Worm (Caenorhabditis elegans) whole organism, late embryonic: ENCODE results near the gene F59E11.2.

Source experiments
- F13H6.1 ChIP-seq: sonication (generic microtip); optimal IDR thresholded peaks from 2 replicates; lab custom pipeline; 2016; ENCODE audit warnings: missing genetic modification characterization, missing compliant biosample characterization
- nfya-1 ChIP-seq: sonication (generic microtip); optimal IDR thresholded peaks from 2 replicates; lab custom pipeline; 2017; ENCODE audit warnings: missing genetic modification characterization, mild to moderate bottlenecking, missing compliant biosample characterization, antibody characterized with exemption, moderate library complexity
- sox-2 ChIP-seq: fragments of 200-800 bp; sonication (Bioruptor generic); IDR thresholded peaks from 2 replicates; pipeline ENCODE4 v1.3.6; 2022; ENCODE audit warnings: missing genetic modification reagents, missing genetic modification characterization, missing compliant biosample characterization
- unc-86 ChIP-seq: sonication (generic microtip); optimal IDR thresholded peaks from 2 replicates; lab custom pipeline; 2016; ENCODE audit warnings: missing genetic modification characterization, missing compliant biosample characterization

DNA sequence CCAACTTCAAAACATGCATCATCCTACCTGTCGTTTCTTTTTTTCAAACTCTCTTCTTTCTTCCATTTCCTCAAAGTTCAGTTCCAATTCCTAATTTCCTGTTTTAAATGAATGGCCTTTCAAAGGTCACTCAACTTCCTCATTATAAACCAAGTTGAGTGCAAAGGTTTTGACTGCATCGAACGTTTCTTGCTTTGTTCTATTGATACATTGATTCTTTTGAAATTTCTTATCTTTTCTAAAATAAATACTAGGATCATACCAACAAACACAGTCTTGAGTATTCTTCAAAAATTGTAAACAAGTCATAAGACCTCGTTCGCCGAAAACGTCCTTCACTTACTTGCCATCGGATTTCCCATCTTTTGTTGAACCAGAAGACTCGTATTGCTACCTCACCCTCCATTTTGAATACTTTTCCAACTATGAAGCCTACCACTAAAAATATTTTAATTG, 11.1 kb upstream of the F59E11.2 start, which contains the start of gene F59E11.7:
- TF ChIP-seq nfya-1 (tag; lab: Kevin White, UChicago), result no peak
- TF ChIP-seq F13H6.1 (tag; lab: Kevin White, UChicago), result no peak
- TF ChIP-seq sox-2 (GFP tag; lab: Robert Waterston, UW), result no peak
- no peak for TF ChIP-seq unc-86 (tag; lab: Kevin White, UChicago)
